Worm (Caenorhabditis elegans) whole organism, L4/young adult: Measurements from ENCODE around the gene T26C12.1.

Source experiments
- W03F9.2 ChIP-seq: fragments of 150-350 bp; optimal IDR thresholded peaks from 2 replicates; lab custom pipeline; 2014; ENCODE audit warnings: missing biosample characterization, missing genetic modification characterization
- dao-5 ChIP-seq: sonication (generic microtip); optimal IDR thresholded peaks from 2 replicates; lab custom pipeline; 2016; ENCODE audit warnings: missing genotype, missing genetic modification characterization, moderate library complexity, missing compliant biosample characterization
- him-1 ChIP-seq: sonication (generic microtip); optimal IDR thresholded peaks from 2 replicates; lab custom pipeline; 2016; ENCODE audit warnings: missing genotype, missing genetic modification reagents, missing genetic modification characterization, missing compliant biosample characterization

T26C12.1 gene

ce11 chrIV:3254443-3254842, 4.3 kb upstream of the T26C12.1 start, which contains the start of gene dmd-9:
TSS of gene dmd-9 (minus strand) at chrIV:3254543.
- TF ChIP-seq dao-5 (tag; lab: Kevin White, UChicago) = no peak
- no peak for TF ChIP-seq him-1 (tag; lab: Kevin White, UChicago)
- TF ChIP-seq W03F9.2 (tag; lab: Kevin White, UChicago) = no peak

ce11 chrIV:3256866-3257265, 1.8 kb upstream of the T26C12.1 start:
- no peak for TF ChIP-seq him-1 (tag; lab: Kevin White, UChicago)
- TF ChIP-seq W03F9.2 (tag; lab: Kevin White, UChicago) = no peak
- no peak for TF ChIP-seq dao-5 (tag; lab: Kevin White, UChicago)

ce11 chrIV:3260216-3260615, 1.5 kb downstream of the T26C12.1 start:
- TF ChIP-seq W03F9.2 (tag; lab: Kevin White, UChicago) (no peak), him-1 (tag; lab: Kevin White, UChicago) (no peak), dao-5 (tag; lab: Kevin White, UChicago) (no peak)

ce11 chrIV:3261761-3262160, 3.1 kb downstream of the T26C12.1 start:
- no peak for TF ChIP-seq him-1 (tag; lab: Kevin White, UChicago)
- TF ChIP-seq dao-5 (tag; lab: Kevin White, UChicago) = no peak
- no peak for TF ChIP-seq W03F9.2 (tag; lab: Kevin White, UChicago)

- TF ChIP-seq dao-5 (tag; lab: Kevin White, UChicago) (no peak), him-1 (tag; lab: Kevin White, UChicago) (no peak), W03F9.2 (tag; lab: Kevin White, UChicago) (no peak)
Observed at ce11 chrIV:3265657-3266056, 6.9 kb downstream of the T26C12.1 start, which contains the start of gene T26C12.2. TSS of gene T26C12.2 (minus strand) at chrIV:3265757.

- TF ChIP-seq him-1 (tag; lab: Kevin White, UChicago) (no peak), dao-5 (tag; lab: Kevin White, UChicago) (no peak), W03F9.2 (tag; lab: Kevin White, UChicago) (no peak)
Observed at ce11 chrIV:3266841-3267240, 8.1 kb downstream of the T26C12.1 start.

ce11 chrIV:3267581-3267980, 8.9 kb downstream of the T26C12.1 start, which contains the start of gene clec-173:
TSS of gene clec-173 (minus strand) at chrIV:3267681.
- TF ChIP-seq W03F9.2 (tag; lab: Kevin White, UChicago) (no peak), dao-5 (tag; lab: Kevin White, UChicago) (no peak), him-1 (tag; lab: Kevin White, UChicago) (no peak)

ce11 chrIV:3271342-3271741, 12.6 kb downstream of the T26C12.1 start:
- no peak for TF ChIP-seq dao-5 (tag; lab: Kevin White, UChicago)
- no peak for TF ChIP-seq W03F9.2 (tag; lab: Kevin White, UChicago)
- TF ChIP-seq him-1 (tag; lab: Kevin White, UChicago) = no peak

ce11 chrIV:3273295-3273694, 14.6 kb downstream of the T26C12.1 start, which contains the start of gene T26C12.3:
TSS of gene T26C12.3 (minus strand) at chrIV:3273395.
- TF ChIP-seq dao-5 (tag; lab: Kevin White, UChicago) (no peak), him-1 (tag; lab: Kevin White, UChicago) (no peak), W03F9.2 (tag; lab: Kevin White, UChicago) (no peak)

- no peak for TF ChIP-seq dao-5 (tag; lab: Kevin White, UChicago)
- no peak for TF ChIP-seq W03F9.2 (tag; lab: Kevin White, UChicago)
- no peak for TF ChIP-seq him-1 (tag; lab: Kevin White, UChicago)
Observed at ce11 chrIV:3278822-3279221, 20.1 kb downstream of the T26C12.1 start.

ce11 chrIV:3289237-3289636, 30.5 kb downstream of the T26C12.1 start, which contains the start of gene gcy-23:
TSS of gene gcy-23 (minus strand) at chrIV:3289337.
- TF ChIP-seq him-1 (tag; lab: Kevin White, UChicago) = no peak
- no peak for TF ChIP-seq dao-5 (tag; lab: Kevin White, UChicago)
- no peak for TF ChIP-seq W03F9.2 (tag; lab: Kevin White, UChicago)

- TF ChIP-seq dao-5 (tag; lab: Kevin White, UChicago) (no peak), W03F9.2 (tag; lab: Kevin White, UChicago) (no peak), him-1 (tag; lab: Kevin White, UChicago) (no peak)
Observed at ce11 chrIV:3291977-3292561, 33.4 kb downstream of the T26C12.1 start, which contains the start of gene W08E12.8. TSS of gene W08E12.8 (plus strand) at chrIV:3292371.

- TF ChIP-seq dao-5 (tag; lab: Kevin White, UChicago) (no peak), him-1 (tag; lab: Kevin White, UChicago) (no peak), W03F9.2 (tag; lab: Kevin White, UChicago) (no peak)
Observed at ce11 chrIV:3293800-3294493, 35.2 kb downstream of the T26C12.1 start.
